Fruit fly (Drosophila melanogaster) whole organism, pupa: ENCODE measurements around the gene Cog1.

Experiments used
- CG10348 ChIP-seq: fragments of 200-800 bp; sonication (Bioruptor generic); IDR thresholded peaks from 2 replicates; pipeline ENCODE4 v1.3.6; 2022; ENCODE audit warnings: missing biosample characterization, missing genetic modification characterization
- CG12605 ChIP-seq: fragments of 200-800 bp; sonication (Bioruptor generic); IDR thresholded peaks from 2 replicates; pipeline ENCODE4 v1.3.6; 2022; ENCODE audit warnings: missing biosample characterization, missing genetic modification characterization
- CG13204 ChIP-seq: fragments of 200-800 bp; sonication (Bioruptor generic); optimal IDR thresholded peaks from 2 replicates; lab custom pipeline; 2018; ENCODE audit warnings: missing biosample characterization, mild to moderate bottlenecking, missing genetic modification characterization, moderate library complexity
- CG14655 ChIP-seq: fragments of 200-800 bp; sonication (Bioruptor generic); optimal IDR thresholded peaks from 3 replicates; lab custom pipeline; 2017; ENCODE audit warnings: mild to moderate bottlenecking, missing biosample characterization, missing genetic modification reagents, missing genetic modification characterization
- CG15710 ChIP-seq: fragments of 200-800 bp; sonication (Bioruptor generic); optimal IDR thresholded peaks from 2 replicates; lab custom pipeline; 2018; ENCODE audit warnings: missing biosample characterization, mild to moderate bottlenecking, missing genetic modification characterization, moderate library complexity
- CG17806 ChIP-seq: fragments of 200-800 bp; sonication (Bioruptor generic); optimal IDR thresholded peaks from 2 replicates; lab custom pipeline; 2018; ENCODE audit warnings: missing biosample characterization, mild to moderate bottlenecking, missing genetic modification characterization, moderate library complexity
- CG32121 ChIP-seq: fragments of 200-800 bp; sonication (Bioruptor generic); IDR thresholded peaks from 2 replicates; pipeline ENCODE4 v1.3.6; 2022; ENCODE audit warnings: missing biosample characterization, missing genetic modification characterization
- CG34367 ChIP-seq: fragments of 200-800 bp; sonication (Bioruptor generic); optimal IDR thresholded peaks from 2 replicates; lab custom pipeline; 2018; ENCODE audit warnings: missing biosample characterization, mild to moderate bottlenecking, missing genetic modification characterization
- CG4496 ChIP-seq: fragments of 200-800 bp; sonication (Bioruptor generic); IDR thresholded peaks from 3 replicates; pipeline ENCODE4 v1.3.6; 2022; ENCODE audit warnings: missing biosample characterization, missing genetic modification characterization
- CG8159 ChIP-seq: fragments of 200-800 bp; sonication (Bioruptor generic); optimal IDR thresholded peaks from 3 replicates; lab custom pipeline; 2018; ENCODE audit warnings: missing biosample characterization, mild to moderate bottlenecking, missing genetic modification characterization, moderate library complexity
- CG8301 ChIP-seq: fragments of 200-800 bp; sonication (Bioruptor generic); optimal IDR thresholded peaks from 2 replicates; lab custom pipeline; 2018; ENCODE audit warnings: missing biosample characterization, mild to moderate bottlenecking, missing genetic modification characterization
- CG9948 ChIP-seq: fragments of 200-800 bp; sonication (Bioruptor generic); optimal IDR thresholded peaks from 2 replicates; lab custom pipeline; 2018; ENCODE audit warnings: missing biosample characterization, mild to moderate bottlenecking, missing genetic modification characterization, moderate library complexity
- D1 ChIP-seq: fragments of 200-800 bp; sonication (Bioruptor generic); optimal IDR thresholded peaks from 2 replicates; lab custom pipeline; 2018; ENCODE audit warnings: missing biosample characterization, mild to moderate bottlenecking, missing genetic modification characterization, moderate library complexity
- EcR ChIP-seq: fragments of 200-800 bp; sonication (Bioruptor generic); optimal IDR thresholded peaks from 3 replicates; lab custom pipeline; 2019; ENCODE audit warnings: missing biosample characterization, missing genetic modification characterization, mild to moderate bottlenecking, moderate library complexity, missing genetic modification reagents
- Ets98B ChIP-seq: fragments of 200-800 bp; sonication (Bioruptor generic); IDR thresholded peaks from 2 replicates; pipeline ENCODE4 v1.3.6; 2022; ENCODE audit warnings: missing biosample characterization, missing genetic modification characterization
- Pif1A ChIP-seq: fragments of 200-800 bp; sonication (Bioruptor generic); optimal IDR thresholded peaks from 3 replicates; lab custom pipeline; 2016; ENCODE audit warnings: missing biosample characterization, missing genetic modification characterization
- Pif1B ChIP-seq: fragments of 200-800 bp; sonication (Bioruptor generic); optimal IDR thresholded peaks from 3 replicates; lab custom pipeline; 2016; ENCODE audit warnings: missing biosample characterization, missing genetic modification characterization
- Snoo ChIP-seq: fragments of 200-800 bp; sonication (Bioruptor generic); optimal IDR thresholded peaks from 3 replicates; lab custom pipeline; 2017; ENCODE audit warnings: missing biosample characterization, mild to moderate bottlenecking, missing genetic modification characterization, inconsistent platforms
- fd96Ca ChIP-seq: fragments of 200-800 bp; sonication (Bioruptor generic); IDR thresholded peaks from 3 replicates; pipeline ENCODE4 v1.3.6; 2022; ENCODE audit warnings: missing biosample characterization, missing genetic modification characterization
- gl ChIP-seq: fragments of 200-800 bp; sonication (Bioruptor generic); optimal IDR thresholded peaks from 2 replicates; lab custom pipeline; 2018; ENCODE audit warnings: missing biosample characterization, mild to moderate bottlenecking, missing genetic modification characterization
- rn ChIP-seq: fragments of 200-800 bp; sonication (Bioruptor generic); IDR thresholded peaks from 2 replicates; pipeline ENCODE4 v1.3.6; 2022; ENCODE audit warnings: missing biosample characterization, missing genetic modification characterization

Cog1 gene

dm6 chr3R:12252457-12253065, 33.1 kb upstream of the Cog1 start:
- no peak for TF ChIP-seq CG4496 (GFP tag; lab: Robert Waterston, UW)
- no peak for TF ChIP-seq CG17806 (tag; lab: Kevin White, UChicago)
- TF ChIP-seq Snoo = no peak
- TF ChIP-seq CG34367 = no peak
- no peak for TF ChIP-seq gl (tag; lab: Kevin White, UChicago)
- no peak for TF ChIP-seq CG10348
- TF ChIP-seq Pif1A = no peak
- no peak for TF ChIP-seq D1 (tag; lab: Kevin White, UChicago)
- TF ChIP-seq CG9948 (tag; lab: Kevin White, UChicago) = no peak

- no peak for TF ChIP-seq CG17806 (tag; lab: Kevin White, UChicago)
- TF ChIP-seq CG10348 = no peak
- no peak for TF ChIP-seq CG13204 (GFP tag; lab: Kevin White, UChicago)
- TF ChIP-seq EcR = no peak
- TF ChIP-seq Pif1A = no peak
- no peak for TF ChIP-seq CG32121
- TF ChIP-seq D1 (tag; lab: Kevin White, UChicago) = no peak
- TF ChIP-seq CG8301 (tag; lab: Kevin White, UChicago) = no peak
- no peak for TF ChIP-seq Snoo
- TF ChIP-seq Pif1B = no peak
- no peak for TF ChIP-seq gl (tag; lab: Kevin White, UChicago)
- no peak for TF ChIP-seq CG34367
- TF ChIP-seq CG4496 (GFP tag; lab: Robert Waterston, UW) = no peak
- no peak for TF ChIP-seq CG12605 (GFP tag; lab: Robert Waterston, UW)
- no peak for TF ChIP-seq Ets98B (GFP tag; lab: Robert Waterston, UW)
- TF ChIP-seq fd96Ca = no peak
- no peak for TF ChIP-seq rn (GFP tag; lab: Robert Waterston, UW)
- TF ChIP-seq CG9948 (tag; lab: Kevin White, UChicago) = no peak
- no peak for TF ChIP-seq CG8159
Observed at dm6 chr3R:12251534-12251933, 32.0 kb upstream of the Cog1 start.

- TF ChIP-seq rn (GFP tag; lab: Robert Waterston, UW) (no peak), CG13204 (GFP tag; lab: Kevin White, UChicago) (no peak), CG9948 (tag; lab: Kevin White, UChicago) (no peak), CG4496 (GFP tag; lab: Robert Waterston, UW) (no peak), CG8301 (tag; lab: Kevin White, UChicago) (no peak), CG34367 (no peak), CG15710 (tag; lab: Kevin White, UChicago) (no peak), CG17806 (tag; lab: Kevin White, UChicago) (no peak), Snoo (no peak), Pif1A (no peak), CG10348 (no peak), gl (tag; lab: Kevin White, UChicago) (no peak), CG14655 (GFP tag; lab: Kevin White, UChicago) (no peak), CG32121 (no peak), Pif1B (no peak), CG8159 (no peak), Ets98B (GFP tag; lab: Robert Waterston, UW) (no peak)
Observed at dm6 chr3R:12250204-12250603, 30.7 kb upstream of the Cog1 start.

- no peak for TF ChIP-seq Snoo
Observed at dm6 chr3R:12248243-12248642, 28.8 kb upstream of the Cog1 start.

- TF ChIP-seq gl (tag; lab: Kevin White, UChicago) (no peak), Ets98B (GFP tag; lab: Robert Waterston, UW) (no peak; the same call in 1 of the 2 replicates), fd96Ca (peak; percentile 52; the same call in 1 of the 3 replicates), CG32121 (no peak), CG10348 (no peak), CG34367 (no peak), CG13204 (GFP tag; lab: Kevin White, UChicago) (peak; percentile 16), CG4496 (GFP tag; lab: Robert Waterston, UW) (peak; percentile 31; the same call in 1 of the 3 replicates), CG15710 (tag; lab: Kevin White, UChicago) (no peak), CG9948 (tag; lab: Kevin White, UChicago) (no peak), CG8159 (no peak), CG8301 (tag; lab: Kevin White, UChicago) (no peak)
Observed at dm6 chr3R:12244468-12245060, 25.1 kb upstream of the Cog1 start.

- TF ChIP-seq Ets98B (GFP tag; lab: Robert Waterston, UW) (no peak), CG8301 (tag; lab: Kevin White, UChicago) (no peak), Pif1A (no peak), CG8159 (no peak)
Observed at dm6 chr3R:12239166-12239565, 19.7 kb upstream of the Cog1 start, which contains the start of gene Cyp313a3. Cyp313a3 (minus strand) TSS chr3R:12239266.

dm6 chr3R:12236804-12237203, 17.3 kb upstream of the Cog1 start, which contains the start of gene Cyp313a2:
Cyp313a2 (minus strand) TSS chr3R:12236904.
- TF ChIP-seq CG17806 (tag; lab: Kevin White, UChicago) (no peak), CG12605 (GFP tag; lab: Robert Waterston, UW) (no peak), gl (tag; lab: Kevin White, UChicago) (no peak), CG8301 (tag; lab: Kevin White, UChicago) (no peak), CG15710 (tag; lab: Kevin White, UChicago) (no peak), CG10348 (no peak), CG34367 (no peak), CG9948 (tag; lab: Kevin White, UChicago) (no peak), CG13204 (GFP tag; lab: Kevin White, UChicago) (no peak), Pif1B (no peak)
